Worm (Caenorhabditis elegans): ENCODE data around the gene F35B12.9.

The F35B12.9 gene

ce11 chrV:11614805-11615497, 14.0 kb downstream of the F35B12.9 start:
- no peak for TF ChIP-seq nhr-77 (tag; optimal IDR thresholded peaks at IDR 0.05)
- no peak for TF ChIP-seq skn-1 (tag; optimal IDR thresholded peaks at IDR 0.05)
- no peak for TF ChIP-seq egl-27 (tag; optimal IDR thresholded peaks at IDR 0.05)
- peak; percentile 97 for TF ChIP-seq elt-1 (tag; optimal IDR thresholded peaks at IDR 0.05)
- no peak for TF ChIP-seq fos-1 (tag; optimal IDR thresholded peaks at IDR 0.05)
- peak; percentile 28 for TF ChIP-seq ceh-28 (tag; optimal IDR thresholded peaks at IDR 0.05)
- no peak for TF ChIP-seq ZK546.5 (tag; optimal IDR thresholded peaks at IDR 0.05)
- no peak for TF ChIP-seq ama-1 (optimal IDR thresholded peaks at IDR 0.05)
- no peak for TF ChIP-seq jun-1 (tag; optimal IDR thresholded peaks at IDR 0.05)
- no peak for TF ChIP-seq hmg-11 (tag; optimal IDR thresholded peaks at IDR 0.05)
- no peak for TF ChIP-seq mml-1 (tag; optimal IDR thresholded peaks at IDR 0.05)
- no peak for TF ChIP-seq unc-62 (GFP tag; optimal IDR thresholded peaks at IDR 0.05)
- TF ChIP-seq eor-1 (tag; optimal IDR thresholded peaks at IDR 0.05), result no peak
- no peak for TF ChIP-seq tbx-2 (tag; optimal IDR thresholded peaks at IDR 0.05)
- TF ChIP-seq lin-15B (tag; optimal IDR thresholded peaks at IDR 0.05), result no peak
- no peak for TF ChIP-seq lin-39 (tag; optimal IDR thresholded peaks at IDR 0.05)
- TF ChIP-seq nhr-12 (tag; optimal IDR thresholded peaks at IDR 0.05), result no peak
- TF ChIP-seq egl-5 (tag; optimal IDR thresholded peaks at IDR 0.05), result no peak
- TF ChIP-seq lsy-12 (tag; optimal IDR thresholded peaks at IDR 0.05), result no peak
- TF ChIP-seq nhr-23 (tag; optimal IDR thresholded peaks at IDR 0.05), result peak; percentile 80
- no peak for TF ChIP-seq nhr-11 (tag; optimal IDR thresholded peaks at IDR 0.05)
- TF ChIP-seq unc-39 (tag; optimal IDR thresholded peaks at IDR 0.05), result no peak
- TF ChIP-seq pqm-1 (tag; optimal IDR thresholded peaks at IDR 0.05), result peak; percentile 36
- no peak for TF ChIP-seq ztf-11 (tag; optimal IDR thresholded peaks at IDR 0.05)
- no peak for TF ChIP-seq fkh-2 (tag; optimal IDR thresholded peaks at IDR 0.05)
- peak; percentile 65 for TF ChIP-seq elt-2 (tag; optimal IDR thresholded peaks at IDR 0.05)
- no peak for TF ChIP-seq mdl-1 (tag; optimal IDR thresholded peaks at IDR 0.05)
- no peak for TF ChIP-seq pha-4 (tag; optimal IDR thresholded peaks at IDR 0.05)
- TF ChIP-seq fkh-10 (GFP tag; optimal IDR thresholded peaks at IDR 0.05), result no peak
- no peak for TF ChIP-seq daf-12 (tag; optimal IDR thresholded peaks at IDR 0.05)
- TF ChIP-seq nhr-237 (tag; optimal IDR thresholded peaks at IDR 0.05), result no peak
- no peak for TF ChIP-seq nhr-76 (tag; optimal IDR thresholded peaks at IDR 0.05)
- no peak for TF ChIP-seq snpc-4 (tag; optimal IDR thresholded peaks at IDR 0.05)
- TF ChIP-seq ztf-4 (tag; optimal IDR thresholded peaks at IDR 0.05), result no peak
- TF ChIP-seq R02D3.7 (tag; optimal IDR thresholded peaks at IDR 0.05), result peak; percentile 30
- TF ChIP-seq nhr-25 (tag; optimal IDR thresholded peaks at IDR 0.05), result peak; percentile 93
- TF ChIP-seq nhr-43 (tag; optimal IDR thresholded peaks at IDR 0.05; ENCODE audit: poor library complexity, severe bottlenecking), result peak; percentile 32
- no peak for TF ChIP-seq nhr-67 (tag; optimal IDR thresholded peaks at IDR 0.05)
- peak in 2 of 3 experiments; percentile 90 to 97 for TF ChIP-seq elt-3 (tag; optimal IDR thresholded peaks at IDR 0.05)
- no peak for TF ChIP-seq ceh-82 (tag; optimal IDR thresholded peaks at IDR 0.05)
- no peak for TF ChIP-seq nhr-28 (tag; optimal IDR thresholded peaks at IDR 0.05)
- no peak for TF ChIP-seq ceh-16 (tag; optimal IDR thresholded peaks at IDR 0.05)
- no peak for TF ChIP-seq ceh-9 (tag; optimal IDR thresholded peaks at IDR 0.05)
- no peak for TF ChIP-seq nfya-1 (tag; optimal IDR thresholded peaks at IDR 0.05; ENCODE audit: insufficient read depth)
- no peak for TF ChIP-seq aly-2 (tag; optimal IDR thresholded peaks at IDR 0.05)
- no peak for TF ChIP-seq sea-2 (GFP tag; optimal IDR thresholded peaks at IDR 0.05)
- TF ChIP-seq zag-1 (tag; optimal IDR thresholded peaks at IDR 0.05), result no peak
